Fruit fly (Drosophila melanogaster) whole organism, adult: Measurements from ENCODE around the gene CG6356.

Experiments
- CG12768 ChIP-seq: fragments of 200-800 bp; sonication (Bioruptor generic); optimal IDR thresholded peaks from 2 replicates; lab custom pipeline; 2017; ENCODE audit warnings: missing biosample characterization, missing genetic modification characterization, mild to moderate bottlenecking, moderate library complexity, missing genetic modification reagents
- CG1620 ChIP-seq: fragments of 200-800 bp; sonication (Bioruptor generic); optimal IDR thresholded peaks from 2 replicates; lab custom pipeline; 2016; ENCODE audit warnings: missing biosample characterization, missing genetic modification characterization
- CG5204 ChIP-seq: fragments of 200-800 bp; sonication (Bioruptor generic); optimal IDR thresholded peaks from 2 replicates; lab custom pipeline; 2016; ENCODE audit warnings: missing biosample characterization, missing genetic modification characterization
- Clk ChIP-seq: fragments of 200-800 bp; sonication (Bioruptor generic); optimal IDR thresholded peaks from 2 replicates; lab custom pipeline; 2017; ENCODE audit warnings: missing biosample characterization, missing genetic modification characterization
- Hr96 ChIP-seq: fragments of 200-800 bp; sonication (Bioruptor generic); optimal IDR thresholded peaks from 2 replicates; lab custom pipeline; 2016; ENCODE audit warnings: missing biosample characterization, missing genetic modification characterization
- cic ChIP-seq: fragments of 200-800 bp; sonication (Bioruptor generic); optimal IDR thresholded peaks from 2 replicates; lab custom pipeline; 2017; ENCODE audit warnings: missing biosample characterization, mild to moderate bottlenecking, missing genetic modification characterization, moderate library complexity

- TF ChIP-seq Clk (GFP tag; lab: Kevin White, UChicago) (no peak), Hr96 (no peak), CG1620 (GFP tag; lab: Kevin White, UChicago) (no peak), CG12768 (GFP tag; lab: Kevin White, UChicago) (no peak), cic (GFP tag; lab: Kevin White, UChicago) (peak; percentile 48), CG5204 (GFP tag; lab: Kevin White, UChicago) (no peak)
These were observed 5.0 kb upstream of the CG6356 start for dm6 chr3R:24278738-24279137.
